Fruit fly (Drosophila melanogaster): ENCODE measurements around the gene CG42564.

CG42564 gene

dm6 chr3R:6416242-6416641 lies 42.0 kb downstream of the CG42564 start (continued):
- TF ChIP-seq dmrt99B (tag; optimal IDR thresholded peaks at IDR 0.05) (peak; percentile 85), CG8359 (GFP tag; optimal IDR thresholded peaks at IDR 0.05; ENCODE audit: borderline replicate concordance) (peak; percentile 10), CG11560 (tag; IDR thresholded peaks at IDR 0.05) (peak; percentile 69; the same call in 1 of the 3 replicates), CG7928 (GFP tag; optimal IDR thresholded peaks at IDR 0.05) (peak; percentile 38), Six4 (GFP tag; optimal IDR thresholded peaks at IDR 0.05) (peak; percentile 42), CG10979 (tag; optimal IDR thresholded peaks at IDR 0.05) (peak; percentile 60), gcm (GFP tag; optimal IDR thresholded peaks at IDR 0.05) (peak; percentile 48), br (optimal IDR thresholded peaks at IDR 0.05) (no peak), CG17568 (GFP tag; optimal IDR thresholded peaks at IDR 0.05) (peak; percentile 38), CG12391 (tag; optimal IDR thresholded peaks at IDR 0.05) (peak; percentile 57), emc (GFP tag; optimal IDR thresholded peaks at IDR 0.05) (peak; percentile 62), CG5953 (GFP tag; IDR thresholded peaks at IDR 0.05) (peak; percentile 75), Rfx (GFP tag; IDR thresholded peaks at IDR 0.05) (peak; percentile 88), croc (GFP tag; conservative IDR thresholded peaks at IDR 0.05) (peak; percentile 51; the same call in 2 of the 3 replicates), odd (GFP tag; optimal IDR thresholded peaks at IDR 0.05) (peak; percentile 34), HHEX (GFP tag; optimal IDR thresholded peaks at IDR 0.05) (peak; percentile 81), lilli (GFP tag; optimal IDR thresholded peaks at IDR 0.05) (peak; percentile 85), Ravus (GFP tag; IDR thresholded peaks at IDR 0.05) (no peak), bcd (GFP tag; optimal IDR thresholded peaks at IDR 0.05) (peak; percentile 79), CG13894 (tag; optimal IDR thresholded peaks at IDR 0.05) (peak; percentile 92), trem (tag; optimal IDR thresholded peaks at IDR 0.05) (no peak), bbx (GFP tag; IDR thresholded peaks at IDR 0.05; ENCODE audit: partially characterized antibody) (no peak), seq (GFP tag; IDR thresholded peaks at IDR 0.05) (peak; percentile 77), CG4404 (GFP tag; IDR thresholded peaks at IDR 0.05) (no peak), CG2199 (GFP tag; IDR thresholded peaks at IDR 0.05) (0 out of 3 replicates have a peak, but pooled peaks have one; percentile 37), CG12299 (tag; optimal IDR thresholded peaks at IDR 0.05) (peak; percentile 28), sens-2 (GFP tag; IDR thresholded peaks at IDR 0.05) (peak; percentile 70), nerfin-1 (tag; optimal IDR thresholded peaks at IDR 0.05) (peak; percentile 22), nau (GFP tag; optimal IDR thresholded peaks at IDR 0.05) (peak; percentile 67), Dad (GFP tag; optimal IDR thresholded peaks at IDR 0.05) (peak; percentile 78), dpn (GFP tag; optimal IDR thresholded peaks at IDR 0.05) (peak; percentile 77 to 78), CG9609 (GFP tag; optimal IDR thresholded peaks at IDR 0.05) (peak; percentile 71), chn (GFP tag; optimal IDR thresholded peaks at IDR 0.05) (peak; percentile 67), CG12219 (GFP tag; optimal IDR thresholded peaks at IDR 0.05) (peak; percentile 79), NC2α (GFP tag; optimal IDR thresholded peaks at IDR 0.05) (peak; percentile 19), CG7786 (GFP tag; optimal IDR thresholded peaks at IDR 0.05) (peak; percentile 78), CG1602 (GFP tag; optimal IDR thresholded peaks at IDR 0.05) (peak; percentile 54), Ets97D (GFP tag; optimal IDR thresholded peaks at IDR 0.05) (peak; percentile 22), CHES-1-like (GFP tag; optimal IDR thresholded peaks at IDR 0.05) (peak; percentile 74), tin (GFP tag; optimal IDR thresholded peaks at IDR 0.05) (peak; percentile 64), E2f2 (GFP tag; IDR thresholded peaks at IDR 0.05) (peak; percentile 48; the same call in 1 of the 2 replicates), salm (tag; optimal IDR thresholded peaks at IDR 0.05) (no peak), NfI (GFP tag; optimal IDR thresholded peaks at IDR 0.05) (peak; percentile 82), CG6765 (GFP tag; optimal IDR thresholded peaks at IDR 0.05) (peak; percentile 75), unc-4 (GFP tag; IDR thresholded peaks at IDR 0.05; ENCODE audit: partially characterized antibody) (no peak), CG9727 (GFP tag; optimal IDR thresholded peaks at IDR 0.05) (peak; percentile 74), CG4328 (GFP tag; optimal IDR thresholded peaks at IDR 0.05) (no peak), CoRest (tag; optimal IDR thresholded peaks at IDR 0.05) (peak; percentile 68), Doc3 (GFP tag; IDR thresholded peaks at IDR 0.05; ENCODE audit: partially characterized antibody) (no peak), so (GFP tag; IDR thresholded peaks at IDR 0.05) (peak; percentile 66; the same call in 1 of the 3 replicates), CG4854 (GFP tag; optimal IDR thresholded peaks at IDR 0.05) (peak; percentile 53)

All from whole organism, embryonic.